Fruit fly (Drosophila melanogaster) whole organism, embryonic: ENCODE results near the gene CG6055.
A peak's percentile ranks its signal among the peaks of the same experiment; 100 is the strongest.

ENCODE experiments used
- CG12155 ChIP-seq: fragments of 200-800 bp; sonication (Bioruptor generic); optimal IDR thresholded peaks from 3 replicates; lab custom pipeline; 2016; ENCODE audit warnings: missing biosample characterization, missing genetic modification characterization
- CG13775 ChIP-seq: fragments of 200-800 bp; sonication (Bioruptor generic); optimal IDR thresholded peaks from 3 replicates; lab custom pipeline; 2017; ENCODE audit warnings: missing biosample characterization, mild to moderate bottlenecking, missing genetic modification characterization
- CG14965 ChIP-seq: fragments of 200-800 bp; sonication (Bioruptor generic); optimal IDR thresholded peaks from 2 replicates; lab custom pipeline; 2016; ENCODE audit warnings: missing biosample characterization, missing genetic modification characterization, borderline replicate concordance
- CG15514 ChIP-seq: fragments of 200-800 bp; sonication (Bioruptor generic); optimal IDR thresholded peaks from 3 replicates; lab custom pipeline; 2017; ENCODE audit warnings: missing biosample characterization, missing genetic modification characterization, mild to moderate bottlenecking, moderate library complexity, missing genetic modification reagents
- CG17612 ChIP-seq: fragments of 200-800 bp; sonication (Bioruptor generic); IDR thresholded peaks from 2 replicates; pipeline ENCODE4 v1.3.6; 2022; ENCODE audit warnings: missing biosample characterization, missing genetic modification characterization
- CG18476 ChIP-seq: fragments of 200-800 bp; sonication (Bioruptor generic); optimal IDR thresholded peaks from 2 replicates; lab custom pipeline; 2016; ENCODE audit warnings: missing biosample characterization, mild to moderate bottlenecking, missing genetic modification characterization
- CG18599 ChIP-seq: fragments of 200-800 bp; sonication (Bioruptor generic); optimal IDR thresholded peaks from 3 replicates; lab custom pipeline; 2017; ENCODE audit warnings: missing biosample characterization, missing genetic modification characterization, mild to moderate bottlenecking, moderate library complexity, missing genetic modification reagents
- CG18619 ChIP-seq: fragments of 200-800 bp; sonication (Bioruptor generic); optimal IDR thresholded peaks from 3 replicates; lab custom pipeline; 2017; ENCODE audit warnings: missing biosample characterization, mild to moderate bottlenecking, missing genetic modification characterization
- CG2199 ChIP-seq: fragments of 200-800 bp; sonication (Bioruptor generic); IDR thresholded peaks from 3 replicates; pipeline ENCODE4 v1.3.6; 2022; ENCODE audit warnings: missing biosample characterization, missing genetic modification characterization
- CG2875 ChIP-seq: fragments of 200-800 bp; sonication (Bioruptor generic); optimal IDR thresholded peaks from 2 replicates; lab custom pipeline; 2017; ENCODE audit warnings: missing biosample characterization, mild to moderate bottlenecking, missing genetic modification characterization, missing genetic modification reagents
- CG4424 ChIP-seq: fragments of 200-800 bp; sonication (Bioruptor generic); optimal IDR thresholded peaks from 3 replicates; lab custom pipeline; 2016; ENCODE audit warnings: missing biosample characterization, missing genetic modification characterization
- CG4707 ChIP-seq: fragments of 200-800 bp; sonication (Bioruptor generic); optimal IDR thresholded peaks from 2 replicates; lab custom pipeline; 2018; ENCODE audit warnings: missing biosample characterization, mild to moderate bottlenecking, missing genetic modification characterization, moderate library complexity
- CG4820 ChIP-seq: fragments of 200-800 bp; sonication (Bioruptor generic); optimal IDR thresholded peaks from 3 replicates; lab custom pipeline; 2016; ENCODE audit warnings: missing biosample characterization, missing genetic modification characterization
- CG5245 ChIP-seq: fragments of 200-800 bp; sonication (Bioruptor generic); optimal IDR thresholded peaks from 3 replicates; lab custom pipeline; 2016; ENCODE audit warnings: missing biosample characterization, missing genetic modification characterization
- CG6854 ChIP-seq: fragments of 200-800 bp; sonication (Bioruptor generic); optimal IDR thresholded peaks from 3 replicates; lab custom pipeline; 2017; ENCODE audit warnings: missing biosample characterization, mild to moderate bottlenecking, missing genetic modification characterization
- CG7271 ChIP-seq: fragments of 200-800 bp; sonication (Bioruptor generic); optimal IDR thresholded peaks from 2 replicates; lab custom pipeline; 2018; ENCODE audit warnings: missing biosample characterization, mild to moderate bottlenecking, missing genetic modification characterization, moderate library complexity
- CG7745 ChIP-seq: fragments of 200-800 bp; sonication (Bioruptor generic); optimal IDR thresholded peaks from 2 replicates; lab custom pipeline; 2018; ENCODE audit warnings: missing biosample characterization, mild to moderate bottlenecking, missing genetic modification characterization, moderate library complexity
- CG9876 ChIP-seq: fragments of 200-800 bp; sonication (Bioruptor generic); optimal IDR thresholded peaks from 2 replicates; lab custom pipeline; 2016; ENCODE audit warnings: missing biosample characterization, missing genetic modification characterization
- CTCF ChIP-seq: fragments of 200-800 bp; sonication (Bioruptor generic); optimal IDR thresholded peaks from 2 replicates; lab custom pipeline; 2017; ENCODE audit warnings: missing biosample characterization, mild to moderate bottlenecking, missing genetic modification characterization, moderate library complexity
- Dp ChIP-seq: fragments of 200-800 bp; sonication (Bioruptor generic); optimal IDR thresholded peaks from 2 replicates; lab custom pipeline; 2018; ENCODE audit warnings: missing biosample characterization, mild to moderate bottlenecking, missing genetic modification characterization, moderate library complexity
- Ets97D ChIP-seq: fragments of 200-800 bp; sonication (Bioruptor generic); optimal IDR thresholded peaks from 3 replicates; lab custom pipeline; 2016; ENCODE audit warnings: missing biosample characterization, missing genetic modification characterization
- Fer2 ChIP-seq: fragments of 200-800 bp; sonication (Bioruptor generic); optimal IDR thresholded peaks from 2 replicates; lab custom pipeline; 2018; ENCODE audit warnings: missing biosample characterization, mild to moderate bottlenecking, missing genetic modification characterization, moderate library complexity
- HHEX ChIP-seq: fragments of 200-800 bp; sonication (Bioruptor generic); optimal IDR thresholded peaks from 3 replicates; lab custom pipeline; 2017; ENCODE audit warnings: missing biosample characterization, mild to moderate bottlenecking, missing genetic modification characterization, missing genetic modification reagents
- Lhr ChIP-seq: fragments of 200-800 bp; sonication (Bioruptor generic); optimal IDR thresholded peaks from 3 replicates; lab custom pipeline; 2017; ENCODE audit warnings: mild to moderate bottlenecking, missing biosample characterization, missing genetic modification reagents, missing genetic modification characterization
- Max ChIP-seq: fragments of 200-800 bp; sonication (Bioruptor generic); optimal IDR thresholded peaks from 2 replicates; lab custom pipeline; 2016; ENCODE audit warnings: missing biosample characterization, mild to moderate bottlenecking, missing genetic modification characterization
- Mes4 ChIP-seq: fragments of 200-800 bp; sonication (Bioruptor generic); optimal IDR thresholded peaks from 2 replicates; lab custom pipeline; 2016; ENCODE audit warnings: missing biosample characterization, missing genetic modification characterization
- Mrtf ChIP-seq: fragments of 200-800 bp; sonication (Bioruptor generic); IDR thresholded peaks from 3 replicates; pipeline ENCODE4 v1.3.6; 2022; ENCODE audit warnings: missing biosample characterization, missing genetic modification characterization
- NC2α ChIP-seq: fragments of 200-800 bp; sonication (Bioruptor generic); optimal IDR thresholded peaks from 2 replicates; lab custom pipeline; 2016; ENCODE audit warnings: missing biosample characterization, missing genetic modification characterization
- Nf-YA ChIP-seq: fragments of 200-800 bp; sonication (Bioruptor generic); IDR thresholded peaks from 2 replicates; pipeline ENCODE4 v1.3.6; 2022; ENCODE audit warnings: missing biosample characterization, missing genetic modification characterization
- Ptx1 ChIP-seq: fragments of 200-800 bp; sonication (Bioruptor generic); IDR thresholded peaks from 2 replicates; pipeline ENCODE4 v1.3.6; 2022; ENCODE audit warnings: missing biosample characterization, missing genetic modification characterization
- Sry-β ChIP-seq: fragments of 200-800 bp; sonication (Bioruptor generic); optimal IDR thresholded peaks from 2 replicates; lab custom pipeline; 2018; ENCODE audit warnings: missing biosample characterization, mild to moderate bottlenecking, missing genetic modification characterization, moderate library complexity
- Stat92E ChIP-seq, 3 experiments: fragments of >200 bp in 2 of 3; fragments of 200-800 bp in 1 of 3; sonication (Bioruptor generic) in 1 of 3; optimal IDR thresholded peaks; 2 replicates each; lab custom pipeline; 2017 to 2019; ENCODE audit warnings: missing biosample characterization in 3 of 3, missing genetic modification characterization in 3 of 3, mild to moderate bottlenecking in 1 of 3, moderate library complexity in 1 of 3
- Xbp1 ChIP-seq: fragments of 200-800 bp; sonication (Bioruptor generic); optimal IDR thresholded peaks from 3 replicates; lab custom pipeline; 2016; ENCODE audit warnings: missing biosample characterization, mild to moderate bottlenecking, missing genetic modification characterization
- amos ChIP-seq: fragments of 200-800 bp; sonication (Bioruptor generic); IDR thresholded peaks from 2 replicates; pipeline ENCODE4 v1.3.6; 2022; ENCODE audit warnings: missing biosample characterization, missing genetic modification characterization; ENCODE audit not compliant: partially characterized antibody
- ato ChIP-seq: fragments of 200-800 bp; sonication (Bioruptor generic); IDR thresholded peaks from 2 replicates; pipeline ENCODE4 v1.3.6; 2022; ENCODE audit warnings: missing biosample characterization, missing genetic modification characterization; ENCODE audit not compliant: partially characterized antibody
- ci ChIP-seq: fragments of 200-800 bp; sonication (Bioruptor generic); IDR thresholded peaks from 3 replicates; pipeline ENCODE4 v1.3.6; 2022; ENCODE audit warnings: missing biosample characterization, missing genetic modification characterization
- corto ChIP-seq: fragments of 200-800 bp; sonication (Bioruptor generic); optimal IDR thresholded peaks from 2 replicates; lab custom pipeline; 2016; ENCODE audit warnings: missing biosample characterization, mild to moderate bottlenecking, missing genetic modification characterization, moderate library complexity
- fd3F ChIP-seq: fragments of 200-800 bp; sonication (Bioruptor generic); optimal IDR thresholded peaks from 2 replicates; lab custom pipeline; 2018; ENCODE audit warnings: missing biosample characterization, mild to moderate bottlenecking, missing genetic modification characterization, moderate library complexity
- grn ChIP-seq: fragments of 200-800 bp; sonication (Bioruptor generic); optimal IDR thresholded peaks from 3 replicates; lab custom pipeline; 2017; ENCODE audit warnings: missing biosample characterization, missing genetic modification characterization
- gsb ChIP-seq: fragments of 200-800 bp; sonication (Bioruptor generic); IDR thresholded peaks from 2 replicates; pipeline ENCODE4 v1.3.6; 2022; ENCODE audit warnings: missing biosample characterization, missing genetic modification characterization
- lab ChIP-seq: fragments of 200-800 bp; sonication (Bioruptor generic); optimal IDR thresholded peaks from 3 replicates; lab custom pipeline; 2017; ENCODE audit warnings: missing biosample characterization, missing genetic modification characterization, mild to moderate bottlenecking, moderate library complexity, missing genetic modification reagents
- p53 ChIP-seq: fragments of 200-800 bp; sonication (Bioruptor generic); optimal IDR thresholded peaks from 2 replicates; lab custom pipeline; 2016; ENCODE audit warnings: missing biosample characterization, missing genetic modification characterization
- pum ChIP-seq: fragments of 200-800 bp; sonication (Bioruptor generic); optimal IDR thresholded peaks from 2 replicates; lab custom pipeline; 2016; ENCODE audit warnings: missing biosample characterization, missing genetic modification characterization
- ro ChIP-seq: fragments of 200-800 bp; sonication (Bioruptor generic); IDR thresholded peaks from 2 replicates; pipeline ENCODE4 v1.3.6; 2022; ENCODE audit warnings: missing biosample characterization, missing genetic modification characterization
- salm ChIP-seq: fragments of 200-800 bp; sonication (Bioruptor generic); optimal IDR thresholded peaks from 2 replicates; lab custom pipeline; 2018; ENCODE audit warnings: missing biosample characterization, mild to moderate bottlenecking, missing genetic modification characterization
- schlank ChIP-seq: fragments of 200-800 bp; sonication (Bioruptor generic); optimal IDR thresholded peaks from 2 replicates; lab custom pipeline; 2018; ENCODE audit warnings: missing biosample characterization, mild to moderate bottlenecking, missing genetic modification characterization
- sim ChIP-seq: fragments of 200-800 bp; sonication (Bioruptor generic); IDR thresholded peaks from 2 replicates; pipeline ENCODE4 v1.3.6; 2022; ENCODE audit warnings: missing biosample characterization, missing genetic modification characterization
- sna ChIP-seq: fragments of 200-800 bp; sonication (Bioruptor generic); IDR thresholded peaks from 2 replicates; pipeline ENCODE4 v1.3.6; 2022; ENCODE audit warnings: missing biosample characterization, missing genetic modification characterization; ENCODE audit not compliant: partially characterized antibody
- tna ChIP-seq: fragments of 200-800 bp; sonication (Bioruptor generic); IDR thresholded peaks from 2 replicates; pipeline ENCODE4 v1.3.6; 2022; ENCODE audit warnings: missing biosample characterization, missing genetic modification characterization; ENCODE audit not compliant: partially characterized antibody
- trem ChIP-seq: fragments of 200-800 bp; optimal IDR thresholded peaks from 3 replicates; lab custom pipeline; 2019; ENCODE audit warnings: missing biosample characterization, mild to moderate bottlenecking, missing genetic modification characterization, moderate library complexity

CG6055 gene

dm6 chr2L:7495987-7496503 is 29.7 kb downstream of the CG6055 start, which contains the start of gene Ziz (continued):
- TF ChIP-seq Nf-YA (GFP tag; lab: Robert Waterston, UW) (no peak), Sry-β (GFP tag; lab: Kevin White, UChicago) (no peak), lab (GFP tag; lab: Kevin White, UChicago) (peak; percentile 73), corto (GFP tag; lab: Kevin White, UChicago) (no peak), Lhr (GFP tag; lab: Kevin White, UChicago) (peak; percentile 97), CG15514 (peak; percentile 84), CG18599 (GFP tag; lab: Kevin White, UChicago) (no peak), CG2875 (GFP tag; lab: Kevin White, UChicago) (no peak), trem (tag; lab: Kevin White, UChicago) (peak; percentile 77), NC2α (GFP tag; lab: Kevin White, UChicago) (no peak), CG18619 (no peak), CG4707 (GFP tag; lab: Kevin White, UChicago) (peak; percentile 36), Mrtf (GFP tag; lab: Robert Waterston, UW) (no peak), Xbp1 (no peak), pum (no peak), CG5245 (GFP tag; lab: Kevin White, UChicago) (no peak), Mes4 (no peak), Fer2 (tag; lab: Kevin White, UChicago) (no peak), grn (GFP tag; lab: Kevin White, UChicago) (peak; percentile 41), ci (GFP tag; lab: Robert Waterston, UW) (peak; percentile 79; the same call in 2 of the 3 replicates), Ets97D (GFP tag; lab: Kevin White, UChicago) (peak; percentile 84), CG14965 (no peak), ro (GFP tag; lab: Robert Waterston, UW) (no peak), sim (GFP tag; lab: Robert Waterston, UW) (no peak), CG17612 (GFP tag; lab: Robert Waterston, UW) (no peak), salm (peak; percentile 18), gsb (GFP tag; lab: Robert Waterston, UW) (no peak), CG12155 (GFP tag; lab: Kevin White, UChicago) (peak; percentile 33), p53 (GFP tag; lab: Kevin White, UChicago) (peak; percentile 55), schlank (no peak), fd3F (GFP tag; lab: Kevin White, UChicago) (no peak), CG7271 (tag; lab: Kevin White, UChicago) (no peak), CG9876 (GFP tag; lab: Kevin White, UChicago) (no peak), tna (peak; percentile 71; the same call in 1 of the 2 replicates), CG4820 (no peak), Max (GFP tag; lab: Kevin White, UChicago) (no peak), CG2199 (GFP tag; lab: Robert Waterston, UW) (peak; percentile 73; the same call in 1 of the 3 replicates), CG13775 (GFP tag; lab: Kevin White, UChicago) (no peak), Stat92E (GFP tag; optimal IDR thresholded peaks at IDR 0.05; lab: Kevin White, UChicago) (peak in 1 of 3 experiments; percentile 69), amos (peak; percentile 60; the same call in 1 of the 2 replicates), ato (peak; percentile 58; the same call in 1 of the 2 replicates), Ptx1 (no peak), HHEX (GFP tag; lab: Kevin White, UChicago) (peak; percentile 52), CG6854 (GFP tag; lab: Kevin White, UChicago) (peak; percentile 58), CG18476 (no peak), CG7745 (tag; lab: Kevin White, UChicago) (no peak), sna (no peak), CG4424 (GFP tag; lab: Kevin White, UChicago) (peak; percentile 12), Dp (GFP tag; lab: Kevin White, UChicago) (peak; percentile 78), CTCF (peak; percentile 75)
